Fruit fly (Drosophila melanogaster) ovary, adult (tissue): ENCODE data around the gene CG15431.

Experiments
- CG17801 ChIP-seq: fragments of 200-800 bp; optimal IDR thresholded peaks from 2 replicates; lab custom pipeline; 2019; ENCODE audit warnings: missing biosample characterization, mild to moderate bottlenecking, missing genetic modification characterization, moderate library complexity; ENCODE audit not compliant: partially characterized antibody

Gene CG15431

dm6 chr2L:4442010-4442587 lies 1.0 kb upstream of the CG15431 start, which contains the start of the genes Sfp24F and CG15432:
Sfp24F (minus strand) TSS chr2L:4442060.
CG15432 (plus strand) TSS chr2L:4442320.
- peak; percentile 14 for TF ChIP-seq CG17801 (GFP tag; lab: Kevin White, UChicago)

DNA sequence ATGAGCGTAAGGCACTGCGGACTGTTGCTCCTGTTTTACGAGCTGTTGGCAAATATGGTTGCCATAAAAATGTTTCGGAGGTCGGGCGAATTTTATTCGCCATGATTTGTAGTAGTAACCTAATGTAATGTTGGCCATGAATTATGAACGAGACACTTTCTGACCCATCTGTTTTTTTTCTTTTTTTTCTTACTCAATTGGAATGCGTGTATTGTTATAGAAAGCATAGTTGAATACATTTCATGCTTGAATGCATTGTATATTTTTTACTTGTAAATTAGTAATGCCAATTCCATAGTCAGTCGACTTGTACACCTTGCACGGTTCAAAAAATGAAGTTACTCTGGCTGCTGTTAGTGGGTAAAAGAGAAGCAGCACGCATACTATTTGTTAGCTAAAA lies 3.6 kb downstream of the CG15431 start, which contains the start of gene CG43056:
Gene CG43056 (plus strand): TSS at position 301 of the 400 bp plus-strand sequence.
- TF ChIP-seq CG17801 (GFP tag; lab: Kevin White, UChicago) = no peak

DNA sequence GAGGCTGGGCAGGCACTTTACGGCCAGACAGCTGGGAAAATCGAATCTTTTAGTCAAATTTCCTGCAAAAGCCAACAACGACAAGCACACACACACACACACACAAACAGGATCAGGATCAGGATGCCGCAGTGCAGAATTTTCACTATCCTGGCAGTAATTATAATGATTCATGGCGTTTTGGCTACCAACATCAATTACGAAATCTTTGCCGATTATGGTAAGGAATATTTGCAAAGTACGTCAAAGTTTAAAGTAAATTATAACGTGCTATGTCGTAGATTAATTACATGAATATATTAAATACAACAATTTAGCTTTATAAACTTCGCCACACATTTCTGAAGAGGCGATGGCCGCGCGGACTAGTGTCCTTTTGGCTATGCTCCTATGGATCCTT lies 7.5 kb downstream of the CG15431 start, which contains the start of the genes CG34177 and CG34178:
Gene CG34177 (plus strand): TSS at position 301 of the 400 bp plus-strand sequence.
Gene CG34178 (plus strand): TSS at position 301 of the 400 bp plus-strand sequence.
- no peak for TF ChIP-seq CG17801 (GFP tag; lab: Kevin White, UChicago)

DNA sequence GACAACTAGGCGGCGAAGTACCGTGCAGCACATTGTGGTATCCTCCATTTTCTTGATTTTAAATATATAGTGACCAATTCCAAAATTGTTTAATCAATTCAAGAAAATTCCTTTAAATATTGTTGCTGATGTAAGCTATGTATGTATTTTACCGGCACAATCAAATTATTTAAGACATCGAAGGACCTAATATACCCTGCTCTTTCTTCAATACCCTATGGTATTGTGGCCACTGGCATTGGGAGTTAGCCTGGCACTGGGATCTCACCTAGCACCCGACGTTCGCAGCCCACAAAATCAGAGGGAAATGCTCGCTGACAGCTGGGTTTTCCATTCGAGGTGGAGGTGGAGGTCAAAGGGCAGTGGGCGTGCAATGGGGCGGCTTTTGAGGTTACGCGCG lies 18.9 kb downstream of the CG15431 start:
- no peak for TF ChIP-seq CG17801 (GFP tag; lab: Kevin White, UChicago)

dm6 chr2L:4418819-4419218 lies 22.3 kb downstream of the CG15431 start:
- TF ChIP-seq CG17801 (GFP tag; lab: Kevin White, UChicago) = no peak

- TF ChIP-seq CG17801 (GFP tag; lab: Kevin White, UChicago) = no peak
Measured at dm6 chr2L:4417982-4418381, 23.1 kb downstream of the CG15431 start.

dm6 chr2L:4416903-4417302 lies 24.2 kb downstream of the CG15431 start:
- no peak for TF ChIP-seq CG17801 (GFP tag; lab: Kevin White, UChicago)

DNA sequence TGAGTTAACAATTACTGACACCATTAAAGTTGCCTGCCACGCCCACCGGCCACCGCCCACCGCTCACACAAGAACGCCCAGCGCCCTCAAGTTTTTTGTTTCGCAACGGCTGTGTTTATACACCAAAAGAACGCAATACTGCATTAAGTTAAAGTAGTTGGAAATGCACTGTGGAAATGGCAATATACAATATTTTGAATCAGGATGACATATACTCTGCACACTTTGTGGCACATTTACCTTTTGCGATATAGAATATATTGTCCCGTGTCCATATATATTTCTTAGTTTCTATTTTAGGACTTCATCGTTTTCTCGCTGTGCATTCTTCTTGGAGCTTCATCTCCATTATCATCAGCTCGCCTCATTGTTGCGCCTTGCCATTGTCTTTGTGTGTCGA lies 25.0 kb downstream of the CG15431 start:
- TF ChIP-seq CG17801 (GFP tag; lab: Kevin White, UChicago) = no peak

- no peak for TF ChIP-seq CG17801 (GFP tag; lab: Kevin White, UChicago)
Measured at dm6 chr2L:4414059-4414458, 27.0 kb downstream of the CG15431 start.

- TF ChIP-seq CG17801 (GFP tag; lab: Kevin White, UChicago) = no peak
Measured at dm6 chr2L:4410855-4411254, 30.2 kb downstream of the CG15431 start, which contains the start of gene CG43055. CG43055 (plus strand) TSS chr2L:4411155.

DNA sequence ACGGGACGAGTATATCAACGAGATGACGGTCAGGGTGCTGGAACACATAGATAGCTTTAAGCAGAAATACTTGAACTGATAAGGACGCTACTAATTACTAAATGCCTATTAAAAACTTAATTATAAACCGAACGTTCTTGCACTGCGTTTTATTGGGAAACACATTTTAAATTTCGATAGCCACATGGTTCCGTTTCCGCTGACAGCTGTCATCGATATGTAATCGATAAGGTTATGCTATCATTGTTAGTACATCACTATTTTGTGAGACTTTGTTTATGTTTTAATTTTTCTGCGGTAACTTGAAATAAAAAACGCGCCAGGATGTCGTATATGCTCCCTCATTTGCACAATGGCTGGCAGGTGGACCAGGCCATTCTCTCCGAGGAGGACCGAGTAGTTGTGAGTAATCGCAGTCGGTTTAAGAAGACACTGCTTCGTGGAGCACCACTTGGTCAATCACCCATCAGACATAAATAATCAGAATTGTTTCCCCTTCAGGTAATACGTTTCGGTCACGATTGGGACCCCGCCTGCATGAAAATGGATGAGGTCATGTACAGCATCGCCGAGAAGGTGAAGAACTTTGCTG lies 38.0 kb downstream of the CG15431 start, which contains the start of gene Dim1:
Gene Dim1 (plus strand): TSS at position 239 of the 592 bp plus-strand sequence.
- TF ChIP-seq CG17801 (GFP tag; lab: Kevin White, UChicago) = peak; percentile 68

- no peak for TF ChIP-seq CG17801 (GFP tag; lab: Kevin White, UChicago)
Measured at dm6 chr2L:4400653-4401052, 40.4 kb downstream of the CG15431 start, which contains the start of gene CG33003. CG33003 (plus strand) TSS chr2L:4400953.

DNA sequence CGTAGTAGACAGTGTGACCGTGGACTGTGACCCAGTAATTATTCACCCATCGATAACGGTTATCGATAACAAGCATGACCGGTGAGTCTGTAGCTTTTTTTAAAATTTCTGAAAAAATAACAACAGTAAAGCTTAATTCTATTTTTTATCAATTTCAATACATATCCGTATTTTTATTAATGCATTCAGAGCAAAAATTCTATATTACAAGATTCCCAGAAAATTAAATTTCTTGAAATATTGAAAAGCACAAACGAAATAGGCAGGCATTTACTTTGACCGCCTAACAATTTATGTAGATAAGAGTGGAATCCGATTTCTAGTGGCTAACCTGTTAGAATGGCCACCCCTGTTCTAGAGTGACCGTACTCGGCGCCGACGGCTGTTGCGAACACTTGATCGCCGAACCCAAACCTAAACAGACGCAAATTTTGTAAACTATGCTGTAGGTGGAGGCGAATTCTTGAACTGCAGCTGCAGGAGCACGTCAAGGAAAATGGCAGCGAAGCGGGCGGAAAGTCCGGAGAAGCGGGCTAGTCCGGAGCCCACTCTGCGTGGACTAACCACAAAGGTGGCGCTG lies 47.1 kb downstream of the CG15431 start, which contains the start of gene CG3652:
Gene CG3652 (minus strand): TSS at position 35 of the 580 bp plus-strand sequence.
- peak; percentile 7 for TF ChIP-seq CG17801 (GFP tag; lab: Kevin White, UChicago)

- no peak for TF ChIP-seq CG17801 (GFP tag; lab: Kevin White, UChicago)
Measured at dm6 chr2L:4389405-4390115, 51.5 kb downstream of the CG15431 start.

- TF ChIP-seq CG17801 (GFP tag; lab: Kevin White, UChicago) = no peak
Measured at dm6 chr2L:4388027-4388426, 53.1 kb downstream of the CG15431 start, which contains the start of gene Tps1. Tps1 (plus strand) TSS chr2L:4388327.
